Worm (Caenorhabditis elegans): Measurements from ENCODE around the gene lin-46.

DNA sequence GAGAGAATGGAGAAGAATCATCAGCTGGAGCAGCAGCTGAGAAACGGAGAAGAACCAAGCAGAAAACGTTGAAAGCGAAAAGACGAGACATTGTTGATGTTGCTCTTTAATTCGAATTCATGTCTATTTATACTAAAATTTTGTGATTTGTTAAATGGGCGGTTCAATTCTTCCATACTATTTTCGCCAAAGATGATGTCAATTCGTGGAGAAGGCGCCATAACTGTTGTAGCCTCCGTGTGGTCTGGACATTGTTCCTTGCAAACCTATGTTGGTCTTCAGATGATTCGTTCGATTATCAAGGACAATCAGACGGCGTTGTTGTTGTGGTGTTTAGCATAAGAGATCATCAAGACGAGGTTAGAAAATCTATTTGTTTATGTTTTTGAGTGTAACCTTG lies 28.8 kb downstream of the lin-46 start, which contains the start of gene far-3:
- no peak for TF ChIP-seq nhr-28 (tag; optimal IDR thresholded peaks at IDR 0.05)
- no peak for TF ChIP-seq unc-62 (GFP tag; optimal IDR thresholded peaks at IDR 0.05)
- TF ChIP-seq nhr-76 (tag; optimal IDR thresholded peaks at IDR 0.05) = no peak
- no peak for TF ChIP-seq ztf-11 (tag; optimal IDR thresholded peaks at IDR 0.05)
- no peak for TF ChIP-seq elt-3 (tag; optimal IDR thresholded peaks at IDR 0.05)
- TF ChIP-seq unc-39 (tag; optimal IDR thresholded peaks at IDR 0.05) = no peak
- no peak for TF ChIP-seq nhr-12 (tag; optimal IDR thresholded peaks at IDR 0.05)
- no peak for TF ChIP-seq drap-1 (GFP tag; optimal IDR thresholded peaks at IDR 0.05)
- no peak for TF ChIP-seq sptf-1 (tag; optimal IDR thresholded peaks at IDR 0.05)
- TF ChIP-seq snpc-4 (tag; optimal IDR thresholded peaks at IDR 0.05) = no peak
- no peak for TF ChIP-seq elt-1 (tag; optimal IDR thresholded peaks at IDR 0.05; ENCODE audit: borderline replicate concordance, insufficient read depth)
- no peak for TF ChIP-seq unc-120 (tag; optimal IDR thresholded peaks at IDR 0.05; ENCODE audit: poor library complexity, severe bottlenecking)
- no peak for TF ChIP-seq hlh-1 (tag; optimal IDR thresholded peaks at IDR 0.05)
- no peak for TF ChIP-seq lsy-2 (tag; optimal IDR thresholded peaks at IDR 0.05)
